Fruit fly (Drosophila melanogaster) whole organism, prepupa: Measurements from ENCODE around the gene Cyp312a1.

ENCODE experiments used
- CG1621 ChIP-seq: fragments of 200-800 bp; sonication (Bioruptor generic); optimal IDR thresholded peaks from 3 replicates; lab custom pipeline; 2018; ENCODE audit warnings: missing biosample characterization, mild to moderate bottlenecking, missing genetic modification characterization
- CG16779 ChIP-seq: fragments of 200-800 bp; sonication (Bioruptor generic); optimal IDR thresholded peaks from 3 replicates; lab custom pipeline; 2017; ENCODE audit warnings: missing biosample characterization, mild to moderate bottlenecking, missing genetic modification characterization
- Hr39 ChIP-seq: fragments of 200-800 bp; sonication (Bioruptor generic); optimal IDR thresholded peaks from 2 replicates; lab custom pipeline; 2016; ENCODE audit warnings: missing biosample characterization, missing genetic modification characterization
- OdsH ChIP-seq: fragments of 200-800 bp; sonication (Bioruptor generic); optimal IDR thresholded peaks from 3 replicates; lab custom pipeline; 2016; ENCODE audit warnings: missing biosample characterization, missing genetic modification characterization
- dac ChIP-seq: fragments of 200-800 bp; sonication (Bioruptor generic); optimal IDR thresholded peaks from 2 replicates; lab custom pipeline; 2017; ENCODE audit warnings: missing biosample characterization, mild to moderate bottlenecking, missing genetic modification characterization
- net ChIP-seq: fragments of 200-800 bp; sonication (Bioruptor generic); optimal IDR thresholded peaks from 3 replicates; lab custom pipeline; 2016; ENCODE audit warnings: missing biosample characterization, missing genetic modification characterization

dm6 chr3L:18132589-18132988, at the start of gene Cyp312a1:
- TF ChIP-seq CG16779 (tag; lab: Kevin White, UChicago) = no peak
- no peak for TF ChIP-seq dac
- TF ChIP-seq net (GFP tag; lab: Kevin White, UChicago) = no peak
- TF ChIP-seq OdsH = no peak
- TF ChIP-seq CG1621 (tag; lab: Kevin White, UChicago) = no peak
- no peak for TF ChIP-seq Hr39 (GFP tag; lab: Kevin White, UChicago)
